Fruit fly (Drosophila melanogaster) whole organism: ENCODE data around the gene CG4768.

ENCODE experiments used
- CG8478 ChIP-seq: fragments of >200 bp; optimal IDR thresholded peaks from 2 replicates; lab custom pipeline; 2018; ENCODE audit warnings: inconsistent platforms
- Dll ChIP-seq: fragments of >200 bp; optimal IDR thresholded peaks from 2 replicates; lab custom pipeline; 2017
- EcR ChIP-seq, 2 experiments: fragments of >200 bp; optimal IDR thresholded peaks; 2 replicates each; lab custom pipeline; 2017; ENCODE audit warnings: missing biosample characterization in 2 of 2, missing genetic modification characterization in 2 of 2, missing genetic modification reagents in 2 of 2
- pan ChIP-seq: fragments of >200 bp; optimal IDR thresholded peaks from 2 replicates; lab custom pipeline; 2017
- usp ChIP-seq: fragments of >200 bp; optimal IDR thresholded peaks from 2 replicates; lab custom pipeline; 2017; ENCODE audit warnings: missing biosample characterization, missing genetic modification characterization, mixed read lengths

dm6 chrX:16778138-16778672, 13.7 kb upstream of the CG4768 start:
- TF ChIP-seq EcR (GFP tag; optimal IDR thresholded peaks at IDR 0.05; lab: Kevin White, UChicago) = no peak
- no peak for TF ChIP-seq Dll (lab: Kevin White, UChicago)
- no peak for TF ChIP-seq CG8478
- TF ChIP-seq usp (GFP tag; lab: Kevin White, UChicago) = no peak
- TF ChIP-seq pan = no peak
